Worm (Caenorhabditis elegans) whole organism, young adult: ENCODE measurements around the gene col-71.

Experiments
- B0035.1 ChIP-seq: sonication (generic microtip); optimal IDR thresholded peaks from 2 replicates; lab custom pipeline; 2016; ENCODE audit warnings: missing genetic modification characterization, mild to moderate bottlenecking, missing compliant biosample characterization, missing genotype, missing genetic modification reagents
- F22D6.2 ChIP-seq: sonication (generic microtip); optimal IDR thresholded peaks from 2 replicates; lab custom pipeline; 2016; ENCODE audit warnings: mild to moderate bottlenecking, missing genetic modification characterization, missing compliant biosample characterization
- F23B12.7 ChIP-seq: sonication (generic microtip); optimal IDR thresholded peaks from 2 replicates; lab custom pipeline; 2017; ENCODE audit warnings: missing genetic modification characterization, mild to moderate bottlenecking, missing compliant biosample characterization, antibody characterized with exemption, moderate library complexity; ENCODE audit not compliant: insufficient read depth
- F33H1.4 ChIP-seq: fragments of 200-800 bp; sonication (Bioruptor generic); IDR thresholded peaks from 2 replicates; pipeline ENCODE4 v1.3.6; 2022; ENCODE audit warnings: missing genetic modification reagents, missing genetic modification characterization, missing compliant biosample characterization
- F57A8.1 ChIP-seq: fragments of 200-800 bp; sonication (Bioruptor generic); optimal IDR thresholded peaks from 2 replicates; lab custom pipeline; 2018; ENCODE audit warnings: mild to moderate bottlenecking, missing genetic modification characterization, moderate library complexity, missing compliant biosample characterization
- F57C9.4 ChIP-seq: sonication (generic microtip); optimal IDR thresholded peaks from 2 replicates; lab custom pipeline; 2017; ENCODE audit warnings: mild to moderate bottlenecking, missing genetic modification characterization, missing compliant biosample characterization
- Y53F4B.3 ChIP-seq: fragments of 200-800 bp; sonication (Bioruptor generic); IDR thresholded peaks from 2 replicates; pipeline ENCODE4 v1.3.6; 2022; ENCODE audit warnings: missing genetic modification reagents, missing genetic modification characterization, missing compliant biosample characterization
- Y56A3A.18 ChIP-seq: fragments of 200-800 bp; sonication (Bioruptor generic); IDR thresholded peaks from 2 replicates; pipeline ENCODE4 v1.3.6; 2022; ENCODE audit warnings: missing genetic modification reagents, missing genetic modification characterization, missing compliant biosample characterization
- Y67H2A.10 ChIP-seq: fragments of 200-800 bp; sonication (Bioruptor generic); conservative IDR thresholded peaks from 2 replicates; pipeline ENCODE4 v1.3.6; 2022; ENCODE audit warnings: missing genetic modification reagents, missing genetic modification characterization, missing compliant biosample characterization
- aptf-2 ChIP-seq: fragments of 200-800 bp; sonication (Bioruptor generic); conservative IDR thresholded peaks from 2 replicates; pipeline ENCODE4 v1.3.6; 2022; ENCODE audit warnings: missing genetic modification reagents, missing genetic modification characterization, missing compliant biosample characterization
- aptf-3 ChIP-seq: fragments of 200-800 bp; sonication (Bioruptor generic); IDR thresholded peaks from 2 replicates; pipeline ENCODE4 v1.3.6; 2022; ENCODE audit warnings: missing genetic modification characterization, missing compliant biosample characterization
- athp-1 ChIP-seq: sonication (generic microtip); optimal IDR thresholded peaks from 2 replicates; lab custom pipeline; 2017; ENCODE audit warnings: mild to moderate bottlenecking, missing genetic modification characterization, missing compliant biosample characterization
- attf-5 ChIP-seq: fragments of 200-800 bp; sonication (Bioruptor generic); optimal IDR thresholded peaks from 2 replicates; lab custom pipeline; 2018; ENCODE audit warnings: mild to moderate bottlenecking, missing genetic modification characterization, missing compliant biosample characterization
- attf-6 ChIP-seq: fragments of 200-800 bp; sonication (Bioruptor generic); IDR thresholded peaks from 2 replicates; pipeline ENCODE4 v1.3.6; 2022; ENCODE audit warnings: missing genetic modification reagents, missing genetic modification characterization, missing compliant biosample characterization
- bed-1 ChIP-seq: fragments of 200-800 bp; sonication (Bioruptor generic); IDR thresholded peaks from 2 replicates; pipeline ENCODE4 v1.3.6; 2022; ENCODE audit warnings: missing genetic modification reagents, missing genetic modification characterization, missing compliant biosample characterization
- cebp-1 ChIP-seq, 2 experiments: fragments of 200-800 bp in 1 of 2; sonication (Bioruptor generic) in 1 of 2; sonication (generic microtip) in 1 of 2; IDR thresholded peaks in 1 of 2; optimal IDR thresholded peaks in 1 of 2; 2 replicates each; pipeline versions ENCODE4 v1.3.6 to Lab custom; 2017 to 2022; ENCODE audit warnings: missing compliant biosample characterization in 2 of 2, missing genetic modification characterization in 2 of 2, mild to moderate bottlenecking in 1 of 2, missing genetic modification reagents in 1 of 2, moderate library complexity in 1 of 2
- ceh-100 ChIP-seq: fragments of 200-800 bp; sonication (Bioruptor generic); IDR thresholded peaks from 2 replicates; pipeline ENCODE4 v1.3.6; 2022; ENCODE audit warnings: missing genetic modification reagents, missing genetic modification characterization, missing compliant biosample characterization
- ceh-58 ChIP-seq: fragments of 200-800 bp; sonication (Bioruptor generic); IDR thresholded peaks from 2 replicates; pipeline ENCODE4 v1.3.6; 2022; ENCODE audit warnings: missing genetic modification characterization, missing compliant biosample characterization
- ceh-91 ChIP-seq: fragments of 200-800 bp; sonication (Bioruptor generic); IDR thresholded peaks from 2 replicates; pipeline ENCODE4 v1.3.6; 2022; ENCODE audit warnings: missing genetic modification reagents, missing genetic modification characterization, missing compliant biosample characterization
- dox-1 ChIP-seq: fragments of 200-800 bp; sonication (Bioruptor generic); IDR thresholded peaks from 2 replicates; pipeline ENCODE4 v1.3.6; 2022; ENCODE audit warnings: missing genetic modification reagents, missing genetic modification characterization, missing compliant biosample characterization
- dpff-1 ChIP-seq: sonication (generic microtip); optimal IDR thresholded peaks from 2 replicates; lab custom pipeline; 2017; ENCODE audit warnings: mild to moderate bottlenecking, missing genetic modification characterization, missing compliant biosample characterization
- efl-1 ChIP-seq: fragments of 150-350 bp; optimal IDR thresholded peaks from 2 replicates; lab custom pipeline; 2014; ENCODE audit warnings: missing biosample characterization, missing genetic modification reagents, missing genetic modification characterization
- egl-18 ChIP-seq: fragments of 200-800 bp; sonication (Bioruptor generic); IDR thresholded peaks from 2 replicates; pipeline ENCODE4 v1.3.6; 2022; ENCODE audit warnings: missing genetic modification reagents, missing genetic modification characterization, missing compliant biosample characterization
- egl-44 ChIP-seq: fragments of 200-800 bp; sonication (Bioruptor generic); IDR thresholded peaks from 2 replicates; pipeline ENCODE4 v1.3.6; 2022; ENCODE audit warnings: missing genetic modification reagents, missing genetic modification characterization, missing compliant biosample characterization
- egrh-3 ChIP-seq: fragments of 200-800 bp; sonication (Bioruptor generic); IDR thresholded peaks from 2 replicates; pipeline ENCODE4 v1.3.6; 2022; ENCODE audit warnings: missing genetic modification reagents, missing genetic modification characterization, missing compliant biosample characterization
- hlh-26 ChIP-seq: fragments of 200-800 bp; sonication (Bioruptor generic); conservative IDR thresholded peaks from 2 replicates; pipeline ENCODE4 v1.3.6; 2022; ENCODE audit warnings: missing genetic modification reagents, missing genetic modification characterization, missing compliant biosample characterization
- hmg-1.2 ChIP-seq: fragments of 200-800 bp; sonication (Bioruptor generic); IDR thresholded peaks from 2 replicates; pipeline ENCODE4 v1.3.6; 2022; ENCODE audit warnings: missing genetic modification reagents, missing genetic modification characterization, missing compliant biosample characterization
- lag-1 ChIP-seq: fragments of 200-800 bp; sonication (Bioruptor generic); IDR thresholded peaks from 2 replicates; pipeline ENCODE4 v1.3.6; 2022; ENCODE audit warnings: missing genetic modification reagents, missing genetic modification characterization, missing compliant biosample characterization
- lsl-1 ChIP-seq: fragments of 200-800 bp; sonication (Bioruptor generic); optimal IDR thresholded peaks from 2 replicates; lab custom pipeline; 2018; ENCODE audit warnings: mild to moderate bottlenecking, missing genetic modification characterization, moderate library complexity, missing compliant biosample characterization
- madf-3 ChIP-seq: fragments of 200-800 bp; sonication (Bioruptor generic); IDR thresholded peaks from 2 replicates; pipeline ENCODE4 v1.3.6; 2022; ENCODE audit warnings: missing genetic modification reagents, missing genetic modification characterization, missing compliant biosample characterization
- madf-8 ChIP-seq: fragments of 200-800 bp; sonication (Bioruptor generic); conservative IDR thresholded peaks from 2 replicates; pipeline ENCODE4 v1.3.6; 2022; ENCODE audit warnings: missing genetic modification reagents, missing genetic modification characterization, missing compliant biosample characterization
- mes-4 ChIP-seq: sonication (generic microtip); optimal IDR thresholded peaks from 2 replicates; lab custom pipeline; 2016; ENCODE audit warnings: missing genotype, missing genetic modification characterization, missing compliant biosample characterization
- nfya-1 ChIP-seq: sonication (generic microtip); optimal IDR thresholded peaks from 2 replicates; lab custom pipeline; 2017; ENCODE audit warnings: antibody characterized with exemption, missing compliant biosample characterization, missing genetic modification characterization, borderline replicate concordance; ENCODE audit not compliant: insufficient read depth
- nfyb-1 ChIP-seq: fragments of 200-800 bp; sonication (Bioruptor generic); IDR thresholded peaks from 2 replicates; pipeline ENCODE4 v1.3.6; 2022; ENCODE audit warnings: missing genetic modification reagents, missing genetic modification characterization, missing compliant biosample characterization
- nhr-179 ChIP-seq: sonication (generic microtip); optimal IDR thresholded peaks from 2 replicates; lab custom pipeline; 2016; ENCODE audit warnings: mild to moderate bottlenecking, missing genetic modification characterization, missing compliant biosample characterization
- pha-4 ChIP-seq: fragments of 150-350 bp; sonication (generic microtip); optimal IDR thresholded peaks from 2 replicates; lab custom pipeline; 2014; ENCODE audit warnings: missing biosample characterization, missing genetic modification reagents, missing genetic modification characterization
- repo-1 ChIP-seq: sonication (generic microtip); optimal IDR thresholded peaks from 2 replicates; lab custom pipeline; 2017; ENCODE audit warnings: mild to moderate bottlenecking, missing genetic modification characterization, missing compliant biosample characterization
- rpc-1 ChIP-seq, 2 experiments: fragments of 150-350 bp in 1 of 2; sonication (generic microtip) in 1 of 2; optimal IDR thresholded peaks; 2 replicates each; lab custom pipeline; 2014 to 2018; ENCODE audit warnings: missing biosample characterization in 1 of 2, missing genetic modification characterization in 1 of 2, missing genetic modification reagents in 1 of 2, missing genotype in 1 of 2
- snpc-1.1 ChIP-seq: sonication (generic microtip); optimal IDR thresholded peaks from 2 replicates; lab custom pipeline; 2017; ENCODE audit warnings: missing genetic modification characterization, mild to moderate bottlenecking, missing compliant biosample characterization, antibody characterized with exemption, moderate library complexity, missing genotype, missing genetic modification reagents; ENCODE audit not compliant: insufficient read depth
- snpc-1.3 ChIP-seq: sonication (generic microtip); optimal IDR thresholded peaks from 2 replicates; lab custom pipeline; 2017; ENCODE audit warnings: missing genetic modification characterization, mild to moderate bottlenecking, missing compliant biosample characterization, antibody characterized with exemption, moderate library complexity, missing genotype, missing genetic modification reagents; ENCODE audit not compliant: insufficient read depth
- tbx-9 ChIP-seq: sonication (generic microtip); optimal IDR thresholded peaks from 2 replicates; lab custom pipeline; 2016; ENCODE audit warnings: borderline replicate concordance, missing genetic modification characterization, inconsistent platforms, missing compliant biosample characterization
- unc-62 ChIP-seq: fragments of 150-350 bp; optimal IDR thresholded peaks from 2 replicates; lab custom pipeline; 2014; ENCODE audit warnings: missing biosample characterization, missing genetic modification reagents, missing genetic modification characterization
- xnd-1 ChIP-seq: sonication (generic microtip); optimal IDR thresholded peaks from 2 replicates; lab custom pipeline; 2016; ENCODE audit warnings: missing genotype, missing genetic modification reagents, missing genetic modification characterization, missing compliant biosample characterization
- zim-3 ChIP-seq: sonication (generic microtip); optimal IDR thresholded peaks from 2 replicates; lab custom pipeline; 2017; ENCODE audit warnings: mild to moderate bottlenecking, missing genetic modification characterization, moderate library complexity, missing compliant biosample characterization
- ztf-22 ChIP-seq: fragments of 200-800 bp; sonication (Bioruptor generic); optimal IDR thresholded peaks from 2 replicates; lab custom pipeline; 2018; ENCODE audit warnings: mild to moderate bottlenecking, missing genetic modification characterization, moderate library complexity, missing compliant biosample characterization

The col-71 gene

ce11 chrII:3520988-3521850, 18.8 kb upstream of the col-71 start, which contains the start of gene W09G10.9 (continued):
- TF ChIP-seq attf-6 (GFP tag; lab: Robert Waterston, UW) (peak; percentile 64; the same call in 1 of the 2 replicates), nfya-1 (tag; lab: Kevin White, UChicago) (no peak), F22D6.2 (tag; lab: Kevin White, UChicago) (no peak), aptf-3 (GFP tag; lab: Robert Waterston, UW) (no peak), lsl-1 (GFP tag; lab: Kevin White, UChicago) (peak; percentile 56), cebp-1 (GFP tag; IDR thresholded peaks at IDR 0.05; lab: Robert Waterston, UW) (no peak), cebp-1 (tag; optimal IDR thresholded peaks at IDR 0.05; lab: Kevin White, UChicago) (peak; percentile 65), madf-3 (GFP tag; lab: Robert Waterston, UW) (no peak), efl-1 (no peak), F57C9.4 (tag; lab: Kevin White, UChicago) (no peak), Y56A3A.18 (GFP tag; lab: Robert Waterston, UW) (0 out of 2 replicates have a peak, but pooled peaks have one; percentile 15), xnd-1 (no peak), ceh-91 (GFP tag; lab: Robert Waterston, UW) (no peak), madf-8 (GFP tag; lab: Robert Waterston, UW) (no peak; the same call in 1 of the 2 replicates), hlh-26 (no peak), egl-44 (GFP tag; lab: Robert Waterston, UW) (peak; percentile 81), mes-4 (tag; lab: Kevin White, UChicago) (no peak), ceh-58 (0 out of 2 replicates have a peak, but pooled peaks have one; percentile 40), F33H1.4 (GFP tag; lab: Robert Waterston, UW) (peak; percentile 61), attf-5 (GFP tag; lab: Kevin White, UChicago) (peak; percentile 71), lag-1 (GFP tag; lab: Robert Waterston, UW) (no peak), bed-1 (no peak), F23B12.7 (tag; lab: Kevin White, UChicago) (peak; percentile 57), ceh-100 (GFP tag; lab: Robert Waterston, UW) (peak; percentile 70), pha-4 (tag; lab: Kevin White, UChicago) (no peak), egrh-3 (peak; percentile 52), nfyb-1 (GFP tag; lab: Robert Waterston, UW) (peak; percentile 90), unc-62 (GFP tag; lab: Kevin White, UChicago) (no peak), F57A8.1 (no peak), tbx-9 (no peak), hmg-1.2 (GFP tag; lab: Robert Waterston, UW) (peak; percentile 93), ztf-22 (no peak), rpc-1 (optimal IDR thresholded peaks at IDR 0.05; lab: Kevin White, UChicago) (peak; percentile 68), rpc-1 (tag; optimal IDR thresholded peaks at IDR 0.05; lab: Kevin White, UChicago) (peak; percentile 73), B0035.1 (tag; lab: Kevin White, UChicago) (peak; percentile 18), athp-1 (tag; lab: Kevin White, UChicago) (peak; percentile 9), Y67H2A.10 (GFP tag; lab: Robert Waterston, UW) (no peak), dpff-1 (tag; lab: Kevin White, UChicago) (no peak), nhr-179 (tag; lab: Kevin White, UChicago) (no peak), Y53F4B.3 (GFP tag; lab: Robert Waterston, UW) (peak; percentile 44; the same call in 1 of the 2 replicates), zim-3 (no peak), repo-1 (no peak), snpc-1.1 (tag; lab: Kevin White, UChicago) (peak; percentile 11), snpc-1.3 (tag; lab: Kevin White, UChicago) (peak; percentile 52), egl-18 (no peak), aptf-2 (no peak), dox-1 (GFP tag; lab: Robert Waterston, UW) (peak; percentile 91)
